Worm (Caenorhabditis elegans): Measurements from ENCODE around the gene cor-1.

DNA sequence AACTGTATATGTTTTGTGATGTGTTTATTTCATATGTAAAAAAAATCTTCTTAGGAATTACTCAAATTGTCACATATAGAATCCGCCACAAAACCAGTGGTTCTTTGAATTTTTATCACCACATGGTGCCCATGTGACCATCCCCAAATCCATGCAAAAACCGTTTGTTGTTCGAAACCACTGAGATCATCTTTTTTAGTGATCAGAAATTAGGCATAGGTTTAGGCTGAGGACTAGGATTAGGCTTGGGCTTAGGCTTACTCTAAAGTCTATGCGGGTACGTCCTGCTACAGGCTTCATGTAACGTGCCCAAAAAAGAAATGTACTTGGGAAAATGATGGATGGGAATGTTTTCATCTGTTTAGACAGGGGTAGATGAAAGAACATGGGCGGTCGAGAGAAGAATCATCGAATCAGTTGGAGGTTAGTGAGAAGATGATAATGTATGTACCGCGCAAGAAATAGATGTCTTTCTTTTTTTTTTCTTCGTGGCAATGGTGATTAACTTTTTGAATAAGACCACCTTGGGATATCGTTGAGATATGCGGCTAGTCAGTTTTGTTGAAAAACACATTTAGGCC lies 12.5 kb upstream of the cor-1 start:
- TF ChIP-seq ceh-20 (GFP tag; IDR thresholded peaks at IDR 0.05) (no peak), zip-11 (GFP tag; IDR thresholded peaks at IDR 0.05) (no peak), aly-2 (tag; optimal IDR thresholded peaks at IDR 0.05) (no peak), nhr-77 (tag; optimal IDR thresholded peaks at IDR 0.05) (no peak), F10B5.3 (tag; optimal IDR thresholded peaks at IDR 0.05) (no peak), Y48G9A.11 (GFP tag; IDR thresholded peaks at IDR 0.05) (no peak), tag-97 (GFP tag; IDR thresholded peaks at IDR 0.05) (no peak), ama-1 (optimal IDR thresholded peaks at IDR 0.05) (no peak)
